Worm (Caenorhabditis elegans) whole organism, midembryonic: Measurements from ENCODE around the gene fipr-29.

ENCODE experiments used
- cog-1 ChIP-seq: sonication (generic microtip); optimal IDR thresholded peaks from 2 replicates; lab custom pipeline; 2016; ENCODE audit warnings: missing genetic modification characterization, missing compliant biosample characterization
- flt-1 ChIP-seq: fragments of 200-800 bp; sonication (Bioruptor generic); IDR thresholded peaks from 2 replicates; pipeline ENCODE4 v1.3.6; 2022; ENCODE audit warnings: missing genetic modification characterization, missing compliant biosample characterization
- klf-2 ChIP-seq: fragments of 200-800 bp; sonication (Bioruptor generic); conservative IDR thresholded peaks from 2 replicates; pipeline ENCODE4 v1.3.6; 2022; ENCODE audit warnings: missing genetic modification reagents, missing genetic modification characterization, missing compliant biosample characterization
- med-1 ChIP-seq: sonication (generic microtip); optimal IDR thresholded peaks from 2 replicates; lab custom pipeline; 2017; ENCODE audit warnings: missing genetic modification characterization, mild to moderate bottlenecking, missing compliant biosample characterization, antibody characterized with exemption, missing genetic modification reagents; ENCODE audit not compliant: insufficient read depth
- tab-1 ChIP-seq: fragments of 200-800 bp; sonication (Bioruptor generic); IDR thresholded peaks from 2 replicates; pipeline ENCODE4 v1.3.6; 2022; ENCODE audit warnings: missing genetic modification characterization, missing compliant biosample characterization
- ztf-23 ChIP-seq: fragments of 200-800 bp; sonication (Bioruptor generic); IDR thresholded peaks from 2 replicates; pipeline ENCODE4 v1.3.6; 2022; ENCODE audit warnings: missing genetic modification reagents, missing genetic modification characterization, missing compliant biosample characterization
- ztf-29 ChIP-seq: fragments of 200-800 bp; sonication (Bioruptor generic); IDR thresholded peaks from 2 replicates; pipeline ENCODE4 v1.3.6; 2022; ENCODE audit warnings: missing genetic modification reagents, missing genetic modification characterization, missing compliant biosample characterization

DNA sequence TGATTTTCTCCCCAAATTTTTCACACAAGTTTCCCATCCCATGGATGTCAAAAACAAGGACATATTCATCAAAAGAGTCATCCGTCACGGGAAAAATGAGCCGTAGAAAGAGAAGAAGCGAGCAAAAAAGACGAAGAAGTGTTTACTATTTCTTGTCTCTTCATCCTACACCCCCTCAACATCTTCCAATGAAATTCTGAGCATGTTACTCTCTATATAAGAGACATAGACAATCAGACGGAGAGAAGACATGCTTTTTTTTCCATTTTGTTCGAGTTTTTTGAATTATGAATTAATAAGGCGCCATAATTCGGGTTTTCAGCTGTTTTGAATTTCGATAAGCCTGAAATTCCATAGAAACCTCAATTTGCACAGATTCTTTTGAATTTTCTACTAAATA lies 35.9 kb upstream of the fipr-29 start:
- no peak for TF ChIP-seq flt-1 (GFP tag; lab: Robert Waterston, UW)
- no peak for TF ChIP-seq med-1 (GFP tag; lab: Kevin White, UChicago)
- no peak for TF ChIP-seq cog-1 (tag; lab: Kevin White, UChicago)
- no peak for TF ChIP-seq ztf-23 (GFP tag; lab: Robert Waterston, UW)
- TF ChIP-seq klf-2 (GFP tag; lab: Robert Waterston, UW): no peak
- no peak for TF ChIP-seq tab-1 (GFP tag; lab: Robert Waterston, UW)
- no peak for TF ChIP-seq ztf-29 (GFP tag; lab: Robert Waterston, UW)
